Worm (Caenorhabditis elegans) whole organism, L3 larva: ENCODE data around the gene folt-3.

Source experiments
- R02D3.7 ChIP-seq: fragments of 150-350 bp; optimal IDR thresholded peaks from 2 replicates; lab custom pipeline; 2014; ENCODE audit warnings: missing biosample characterization, missing genetic modification characterization
- ZK546.5 ChIP-seq: sonication (generic microtip); optimal IDR thresholded peaks from 2 replicates; lab custom pipeline; 2017; ENCODE audit warnings: missing biosample characterization, missing genetic modification characterization
- aly-2 ChIP-seq: fragments of 150-350 bp; optimal IDR thresholded peaks from 2 replicates; lab custom pipeline; 2014; ENCODE audit warnings: missing biosample characterization, missing genetic modification characterization
- ama-1 ChIP-seq: fragments of 150-350 bp; optimal IDR thresholded peaks from 2 replicates; lab custom pipeline; 2018
- ceh-16 ChIP-seq: sonication (generic microtip); optimal IDR thresholded peaks from 2 replicates; lab custom pipeline; 2017; ENCODE audit warnings: missing biosample characterization, missing genetic modification characterization
- ceh-28 ChIP-seq: fragments of 150-350 bp; optimal IDR thresholded peaks from 2 replicates; lab custom pipeline; 2014; ENCODE audit warnings: missing biosample characterization, missing genetic modification reagents, missing genetic modification characterization
- ceh-82 ChIP-seq: fragments of 150-350 bp; optimal IDR thresholded peaks from 2 replicates; lab custom pipeline; 2014; ENCODE audit warnings: missing biosample characterization, missing genetic modification characterization
- ceh-9 ChIP-seq: sonication (generic microtip); optimal IDR thresholded peaks from 2 replicates; lab custom pipeline; 2018; ENCODE audit warnings: missing biosample characterization, missing genetic modification characterization
- daf-12 ChIP-seq: fragments of 150-350 bp; optimal IDR thresholded peaks from 2 replicates; lab custom pipeline; 2014; ENCODE audit warnings: missing biosample characterization, missing genetic modification reagents, missing genetic modification characterization
- egl-27 ChIP-seq: sonication (generic microtip); optimal IDR thresholded peaks from 4 replicates; lab custom pipeline; 2017; ENCODE audit warnings: missing biosample characterization, missing genetic modification reagents, missing genetic modification characterization
- egl-5 ChIP-seq: fragments of 150-350 bp; optimal IDR thresholded peaks from 2 replicates; lab custom pipeline; 2017; ENCODE audit warnings: missing biosample characterization, missing genetic modification reagents, missing genetic modification characterization, inconsistent platforms
- elt-1 ChIP-seq: fragments of 150-350 bp; optimal IDR thresholded peaks from 2 replicates; lab custom pipeline; 2014; ENCODE audit warnings: missing biosample characterization, missing genetic modification characterization
- elt-2 ChIP-seq: sonication (generic microtip); optimal IDR thresholded peaks from 2 replicates; lab custom pipeline; 2016; ENCODE audit warnings: missing genetic modification reagents, mild to moderate bottlenecking, missing genetic modification characterization, missing compliant biosample characterization
- elt-3 ChIP-seq, 3 experiments: fragments of 150-350 bp in 1 of 3; sonication (generic microtip) in 2 of 3; optimal IDR thresholded peaks; 2 replicates in 2 of 3; 4 replicates in 1 of 3; lab custom pipeline; 2014 to 2017; ENCODE audit warnings: missing biosample characterization in 3 of 3, missing genetic modification characterization in 3 of 3
- eor-1 ChIP-seq, 2 experiments: fragments of 150-350 bp; optimal IDR thresholded peaks; 2 replicates each; lab custom pipeline; 2014 to 2018; ENCODE audit warnings: missing biosample characterization in 2 of 2, missing genetic modification characterization in 2 of 2
- fkh-10 ChIP-seq: sonication (generic microtip); optimal IDR thresholded peaks from 2 replicates; lab custom pipeline; 2017; ENCODE audit warnings: missing biosample characterization, missing genetic modification reagents, missing genetic modification characterization
- fkh-2 ChIP-seq: fragments of 150-350 bp; optimal IDR thresholded peaks from 2 replicates; lab custom pipeline; 2014; ENCODE audit warnings: missing biosample characterization, missing genetic modification reagents, missing genetic modification characterization
- fos-1 ChIP-seq: fragments of 150-350 bp; optimal IDR thresholded peaks from 2 replicates; lab custom pipeline; 2014; ENCODE audit warnings: missing biosample characterization, missing genetic modification characterization
- hmg-11 ChIP-seq: sonication (generic microtip); optimal IDR thresholded peaks from 2 replicates; lab custom pipeline; 2016; ENCODE audit warnings: missing genetic modification characterization, missing compliant biosample characterization
- jun-1 ChIP-seq: fragments of 150-350 bp; optimal IDR thresholded peaks from 2 replicates; lab custom pipeline; 2014; ENCODE audit warnings: missing biosample characterization, missing genetic modification reagents, missing genetic modification characterization
- lin-15B ChIP-seq: fragments of 150-350 bp; optimal IDR thresholded peaks from 2 replicates; lab custom pipeline; 2014; ENCODE audit warnings: missing biosample characterization, missing genetic modification characterization
- lin-39 ChIP-seq: fragments of 150-350 bp; optimal IDR thresholded peaks from 2 replicates; lab custom pipeline; 2018; ENCODE audit warnings: missing biosample characterization, missing genetic modification reagents, missing genetic modification characterization
- lsy-12 ChIP-seq: sonication (generic microtip); optimal IDR thresholded peaks from 2 replicates; lab custom pipeline; 2016; ENCODE audit warnings: mild to moderate bottlenecking, missing genetic modification characterization, missing compliant biosample characterization
- mdl-1 ChIP-seq: fragments of 150-350 bp; optimal IDR thresholded peaks from 2 replicates; lab custom pipeline; 2014; ENCODE audit warnings: missing biosample characterization, missing genetic modification characterization
- mml-1 ChIP-seq: fragments of 150-350 bp; sonication (generic microtip); optimal IDR thresholded peaks from 3 replicates; lab custom pipeline; 2014; ENCODE audit warnings: missing biosample characterization, missing genetic modification characterization
- nfya-1 ChIP-seq: sonication (generic microtip); optimal IDR thresholded peaks from 2 replicates; lab custom pipeline; 2017; ENCODE audit warnings: missing genetic modification characterization, mild to moderate bottlenecking, missing compliant biosample characterization, antibody characterized with exemption, moderate library complexity; ENCODE audit not compliant: insufficient read depth
- nhr-11 ChIP-seq: fragments of 150-350 bp; optimal IDR thresholded peaks from 2 replicates; lab custom pipeline; 2014; ENCODE audit warnings: missing biosample characterization, missing genetic modification characterization
- nhr-12 ChIP-seq: fragments of 150-350 bp; optimal IDR thresholded peaks from 2 replicates; lab custom pipeline; 2014; ENCODE audit warnings: missing biosample characterization, missing genetic modification characterization
- nhr-23 ChIP-seq: fragments of 150-350 bp; optimal IDR thresholded peaks from 2 replicates; lab custom pipeline; 2014; ENCODE audit warnings: missing biosample characterization, missing genetic modification reagents, missing genetic modification characterization
- nhr-237 ChIP-seq: fragments of 150-350 bp; optimal IDR thresholded peaks from 2 replicates; lab custom pipeline; 2014; ENCODE audit warnings: missing biosample characterization, missing genetic modification characterization
- nhr-25 ChIP-seq: sonication (generic microtip); optimal IDR thresholded peaks from 2 replicates; lab custom pipeline; 2017; ENCODE audit warnings: missing biosample characterization, missing genetic modification characterization
- nhr-28 ChIP-seq: fragments of 150-350 bp; optimal IDR thresholded peaks from 2 replicates; lab custom pipeline; 2014; ENCODE audit warnings: missing biosample characterization, missing genetic modification characterization
- nhr-43 ChIP-seq: sonication (generic microtip); optimal IDR thresholded peaks from 2 replicates; lab custom pipeline; 2016; ENCODE audit warnings: mild to moderate bottlenecking, missing genetic modification characterization, missing compliant biosample characterization; ENCODE audit not compliant: poor library complexity, severe bottlenecking
- nhr-67 ChIP-seq: fragments of 150-350 bp; optimal IDR thresholded peaks from 2 replicates; lab custom pipeline; 2014; ENCODE audit warnings: missing biosample characterization, missing genetic modification characterization
- nhr-76 ChIP-seq: fragments of 150-350 bp; sonication (generic microtip); optimal IDR thresholded peaks from 5 replicates; lab custom pipeline; 2014; ENCODE audit warnings: missing biosample characterization, missing genetic modification characterization
- nhr-77 ChIP-seq: fragments of 150-350 bp; optimal IDR thresholded peaks from 2 replicates; lab custom pipeline; 2014; ENCODE audit warnings: missing biosample characterization, missing genetic modification characterization
- pha-4 ChIP-seq: fragments of 150-350 bp; optimal IDR thresholded peaks from 2 replicates; lab custom pipeline; 2014; ENCODE audit warnings: missing biosample characterization, missing genetic modification reagents, missing genetic modification characterization
- pqm-1 ChIP-seq: fragments of 150-350 bp; optimal IDR thresholded peaks from 2 replicates; lab custom pipeline; 2017; ENCODE audit warnings: missing biosample characterization, missing genetic modification characterization, inconsistent platforms
- sea-2 ChIP-seq: fragments of 150-350 bp; sonication (generic microtip); optimal IDR thresholded peaks from 4 replicates; lab custom pipeline; 2014; ENCODE audit warnings: missing biosample characterization, missing genetic modification reagents, missing genetic modification characterization
- skn-1 ChIP-seq: fragments of 150-350 bp; optimal IDR thresholded peaks from 2 replicates; lab custom pipeline; 2014; ENCODE audit warnings: missing biosample characterization, missing genetic modification characterization
- snpc-4 ChIP-seq: fragments of 150-350 bp; optimal IDR thresholded peaks from 2 replicates; lab custom pipeline; 2014; ENCODE audit warnings: missing biosample characterization, missing genetic modification characterization
- tbx-2 ChIP-seq: sonication (generic microtip); optimal IDR thresholded peaks from 2 replicates; lab custom pipeline; 2016; ENCODE audit warnings: mild to moderate bottlenecking, missing genetic modification characterization, missing compliant biosample characterization
- unc-39 ChIP-seq: sonication (generic microtip); optimal IDR thresholded peaks from 4 replicates; lab custom pipeline; 2017; ENCODE audit warnings: missing biosample characterization, missing genetic modification characterization
- unc-62 ChIP-seq: fragments of 150-350 bp; sonication (generic microtip); optimal IDR thresholded peaks from 4 replicates; lab custom pipeline; 2014; ENCODE audit warnings: missing biosample characterization, missing genetic modification reagents, missing genetic modification characterization
- zag-1 ChIP-seq: fragments of 150-350 bp; optimal IDR thresholded peaks from 2 replicates; lab custom pipeline; 2014; ENCODE audit warnings: missing biosample characterization, missing genetic modification characterization
- ztf-11 ChIP-seq: fragments of 150-350 bp; optimal IDR thresholded peaks from 2 replicates; lab custom pipeline; 2014; ENCODE audit warnings: missing biosample characterization, missing genetic modification characterization
- ztf-4 ChIP-seq: fragments of 150-350 bp; optimal IDR thresholded peaks from 2 replicates; lab custom pipeline; 2014; ENCODE audit warnings: missing biosample characterization, missing genetic modification characterization

folt-3 gene

DNA sequence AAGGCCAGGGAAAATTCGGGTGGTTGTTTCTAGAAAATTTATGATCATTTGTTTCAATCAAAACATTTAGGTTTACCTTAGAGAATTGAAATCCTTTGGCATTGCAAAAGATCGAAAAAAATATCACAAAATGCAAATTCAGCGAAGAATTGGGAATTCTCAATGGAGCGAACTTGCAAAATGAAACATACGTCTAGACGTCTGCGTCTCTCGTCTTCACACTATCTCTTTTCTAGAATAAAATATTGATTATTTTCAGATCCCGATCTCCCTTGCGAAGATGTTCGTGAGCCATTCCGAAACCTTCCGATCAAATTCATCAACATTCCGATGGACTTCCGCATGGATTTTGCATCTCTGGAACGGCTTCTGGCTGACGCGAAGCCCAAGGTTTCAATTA lies 29.2 kb downstream of the folt-3 start, which contains the start of gene ets-6:
Gene ets-6, minus strand, starts transcription at position 169 of the 400 bp plus-strand sequence.
- TF ChIP-seq unc-62 (GFP tag; lab: Kevin White, UChicago) (no peak), unc-39 (tag; lab: Kevin White, UChicago) (no peak), lin-39 (tag; lab: Kevin White, UChicago) (no peak), jun-1 (tag; lab: Kevin White, UChicago) (no peak), nhr-67 (tag; lab: Kevin White, UChicago) (no peak), zag-1 (tag; lab: Kevin White, UChicago) (no peak), mdl-1 (no peak), ama-1 (lab: Kevin White, UChicago) (no peak), snpc-4 (tag; lab: Kevin White, UChicago) (peak; percentile 45), ceh-16 (no peak), nhr-43 (tag; lab: Kevin White, UChicago) (no peak), fkh-2 (tag; lab: Kevin White, UChicago) (no peak), daf-12 (tag; lab: Kevin White, UChicago) (no peak), ceh-9 (tag; lab: Kevin White, UChicago) (no peak), nhr-25 (peak; percentile 32), elt-3 (tag; optimal IDR thresholded peaks at IDR 0.05; lab: Kevin White, UChicago) (no peak), ceh-28 (peak; percentile 85), mml-1 (tag; lab: Kevin White, UChicago) (no peak), nhr-77 (no peak), nhr-11 (tag; lab: Kevin White, UChicago) (no peak), pqm-1 (tag; lab: Kevin White, UChicago) (peak; percentile 23), ztf-11 (tag; lab: Kevin White, UChicago) (no peak), ceh-82 (tag; lab: Kevin White, UChicago) (no peak), R02D3.7 (tag; lab: Kevin White, UChicago) (peak; percentile 31), ZK546.5 (no peak), eor-1 (tag; optimal IDR thresholded peaks at IDR 0.05; lab: Kevin White, UChicago) (no peak), lin-15B (tag; lab: Kevin White, UChicago) (peak; percentile 73), tbx-2 (tag; lab: Kevin White, UChicago) (no peak), nhr-237 (tag; lab: Kevin White, UChicago) (no peak), egl-5 (tag; lab: Kevin White, UChicago) (peak; percentile 18), ztf-4 (tag; lab: Kevin White, UChicago) (no peak), fos-1 (tag; lab: Kevin White, UChicago) (no peak), sea-2 (GFP tag; lab: Kevin White, UChicago) (no peak), aly-2 (tag; lab: Kevin White, UChicago) (no peak), skn-1 (tag; lab: Kevin White, UChicago) (no peak), hmg-11 (tag; lab: Kevin White, UChicago) (peak; percentile 46), fkh-10 (no peak), elt-2 (tag; lab: Kevin White, UChicago) (no peak), pha-4 (peak; percentile 69), elt-1 (tag; lab: Kevin White, UChicago) (no peak), nhr-23 (tag; lab: Kevin White, UChicago) (peak; percentile 61), nhr-28 (no peak), nhr-12 (tag; lab: Kevin White, UChicago) (no peak), nfya-1 (tag; lab: Kevin White, UChicago) (peak; percentile 61), egl-27 (tag; lab: Kevin White, UChicago) (no peak), nhr-76 (no peak), lsy-12 (tag; lab: Kevin White, UChicago) (no peak)
